Fruit fly (Drosophila melanogaster): ENCODE results near the gene Bre1.

The Bre1 gene

DNA sequence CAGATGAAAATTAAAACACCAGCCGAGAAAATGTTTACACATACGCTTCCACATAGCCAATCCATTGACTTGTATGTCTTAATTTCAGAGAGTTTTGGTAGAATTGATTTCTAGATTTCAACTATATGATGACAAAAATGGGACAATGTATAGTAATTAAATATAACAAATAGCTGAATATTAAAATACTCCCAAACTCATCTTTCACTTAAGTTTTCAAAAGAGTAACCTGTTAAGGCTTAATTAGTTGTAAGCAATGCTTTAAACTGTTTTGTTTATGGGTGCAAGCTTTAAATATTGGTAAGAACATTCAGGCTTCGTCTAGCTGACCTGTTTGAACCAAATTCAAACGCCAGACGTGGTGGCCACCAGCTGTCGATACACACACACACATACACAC is 34.7 kb upstream of the Bre1 start (continued):
- TF ChIP-seq CG3281 (GFP tag; optimal IDR thresholded peaks at IDR 0.05): no peak
- TF ChIP-seq Bteb2 (GFP tag; optimal IDR thresholded peaks at IDR 0.05): no peak
- TF ChIP-seq Hmr (GFP tag; optimal IDR thresholded peaks at IDR 0.05): peak; percentile 26
- TF ChIP-seq HmgD (GFP tag; optimal IDR thresholded peaks at IDR 0.05): no peak
- no peak for TF ChIP-seq Rx (GFP tag; IDR thresholded peaks at IDR 0.05)
- 0 out of 3 replicates have a peak, but pooled peaks have one; percentile 43 for TF ChIP-seq row (GFP tag; IDR thresholded peaks at IDR 0.05)
- TF ChIP-seq sob (GFP tag; IDR thresholded peaks at IDR 0.05): no peak
- no peak for TF ChIP-seq so (GFP tag; IDR thresholded peaks at IDR 0.05)
- peak; percentile 50 for TF ChIP-seq CG7556 (GFP tag; optimal IDR thresholded peaks at IDR 0.05)
- TF ChIP-seq CG7745 (tag; optimal IDR thresholded peaks at IDR 0.05): no peak
- TF ChIP-seq wek (GFP tag; optimal IDR thresholded peaks at IDR 0.05): no peak
- TF ChIP-seq cg (GFP tag; optimal IDR thresholded peaks at IDR 0.05): no peak
- no peak for TF ChIP-seq kay (GFP tag; optimal IDR thresholded peaks at IDR 0.05)
- TF ChIP-seq klu (GFP tag; IDR thresholded peaks at IDR 0.05): no peak
- TF ChIP-seq Xrp1 (GFP tag; IDR thresholded peaks at IDR 0.05): no peak
- no peak for TF ChIP-seq CG17802 (tag; optimal IDR thresholded peaks at IDR 0.05)
- no peak for TF ChIP-seq CG8290 (GFP tag; optimal IDR thresholded peaks at IDR 0.05)
- no peak for TF ChIP-seq CG8290 (tag; optimal IDR thresholded peaks at IDR 0.05)
- TF ChIP-seq Hr78 (GFP tag; optimal IDR thresholded peaks at IDR 0.05): no peak
- no peak for TF ChIP-seq CG4707 (GFP tag; optimal IDR thresholded peaks at IDR 0.05)
- no peak for TF ChIP-seq Mad (GFP tag; optimal IDR thresholded peaks at IDR 0.05)
- no peak for TF ChIP-seq CG9797 (GFP tag; optimal IDR thresholded peaks at IDR 0.05)
- TF ChIP-seq CG10147 (GFP tag; optimal IDR thresholded peaks at IDR 0.05): no peak
- no peak for TF ChIP-seq CG4820 (GFP tag; optimal IDR thresholded peaks at IDR 0.05)
- TF ChIP-seq CG7839 (tag; optimal IDR thresholded peaks at IDR 0.05): peak; percentile 48
- TF ChIP-seq CG2678 (tag; optimal IDR thresholded peaks at IDR 0.05): peak; percentile 63
- no peak for TF ChIP-seq CG10565 (GFP tag; optimal IDR thresholded peaks at IDR 0.05)
- TF ChIP-seq Max (GFP tag; optimal IDR thresholded peaks at IDR 0.05): no peak
- TF ChIP-seq dm (GFP tag; optimal IDR thresholded peaks at IDR 0.05): no peak
- peak; percentile 79 for TF ChIP-seq sens (GFP tag)
- TF ChIP-seq CG17361 (GFP tag; IDR thresholded peaks at IDR 0.05): peak; percentile 70; the same call in 2 of the 3 replicates
- TF ChIP-seq Bgb (GFP tag; IDR thresholded peaks at IDR 0.05; ENCODE audit: partially characterized antibody): no peak
- TF ChIP-seq jigr1 (GFP tag; IDR thresholded peaks at IDR 0.05): no peak
- TF ChIP-seq fd3F (GFP tag; optimal IDR thresholded peaks at IDR 0.05): no peak
- TF ChIP-seq yki (optimal IDR thresholded peaks at IDR 0.05): no peak
- no peak for TF ChIP-seq hth (optimal IDR thresholded peaks at IDR 0.05)
- TF ChIP-seq Pdp1 (GFP tag; optimal IDR thresholded peaks at IDR 0.05): no peak
- TF ChIP-seq sd (tag; optimal IDR thresholded peaks at IDR 0.05): no peak
- peak; percentile 23 for TF ChIP-seq Xbp1 (GFP tag; optimal IDR thresholded peaks at IDR 0.05)
- TF ChIP-seq E2f1 (GFP tag; IDR thresholded peaks at IDR 0.05): no peak
- TF ChIP-seq CG17612 (GFP tag; IDR thresholded peaks at IDR 0.05): no peak
- no peak for TF ChIP-seq CG11085 (GFP tag; IDR thresholded peaks at IDR 0.05)
- TF ChIP-seq sqz (GFP tag; optimal IDR thresholded peaks at IDR 0.05): no peak
- no peak for TF ChIP-seq CrebB (tag; optimal IDR thresholded peaks at IDR 0.05)
- TF ChIP-seq CG15479 (GFP tag; optimal IDR thresholded peaks at IDR 0.05): no peak
- TF ChIP-seq bsh (GFP tag; optimal IDR thresholded peaks at IDR 0.05): peak in 1 of 2 experiments; percentile 37
- no peak for TF ChIP-seq abd-A (tag; optimal IDR thresholded peaks at IDR 0.05)
- no peak for TF ChIP-seq Chrac-16 (GFP tag; optimal IDR thresholded peaks at IDR 0.05)
- peak; percentile 47; the same call in 1 of the 3 replicates for TF ChIP-seq dysf (GFP tag; IDR thresholded peaks at IDR 0.05)
- no peak for TF ChIP-seq CG13624 (GFP tag; optimal IDR thresholded peaks at IDR 0.05)
- no peak for TF ChIP-seq CG6854 (GFP tag; optimal IDR thresholded peaks at IDR 0.05)
- no peak for TF ChIP-seq CG18764 (GFP tag; optimal IDR thresholded peaks at IDR 0.05)
- TF ChIP-seq dati (GFP tag; IDR thresholded peaks at IDR 0.05): no peak

Measured in whole organism, embryonic.